Worm (Caenorhabditis elegans): Measurements from ENCODE around the gene pdf-2.

Gene pdf-2

DNA sequence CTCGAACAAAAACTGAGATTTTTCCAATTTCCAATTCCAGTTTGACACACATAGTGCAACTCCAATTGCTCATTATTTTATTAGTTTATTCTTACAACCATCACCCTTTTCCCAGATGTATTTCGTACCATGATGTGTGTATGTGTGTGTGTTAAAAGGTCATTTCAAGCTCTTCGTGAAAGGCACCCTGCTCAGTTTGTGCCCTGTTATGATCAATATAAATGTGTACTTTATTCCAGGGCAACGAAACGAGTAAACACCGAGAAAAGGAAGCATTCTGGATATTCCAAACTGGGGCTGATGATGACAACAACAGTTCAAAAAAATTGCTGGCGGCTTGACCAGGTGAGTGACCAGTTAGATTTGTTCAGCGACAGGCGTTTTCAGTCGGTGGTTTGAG lies 47.6 kb downstream of the pdf-2 start, which contains the start of gene peb-1:
peb-1 (plus strand) TSS at position 301 of the 400 bp plus-strand sequence.
- no peak for TF ChIP-seq snpc-4 (tag; optimal IDR thresholded peaks at IDR 0.05)
- no peak for TF ChIP-seq ceh-8 (GFP tag; optimal IDR thresholded peaks at IDR 0.05)
- TF ChIP-seq pag-3 (tag; optimal IDR thresholded peaks at IDR 0.05; ENCODE audit: borderline replicate concordance, insufficient read depth) = no peak

DNA sequence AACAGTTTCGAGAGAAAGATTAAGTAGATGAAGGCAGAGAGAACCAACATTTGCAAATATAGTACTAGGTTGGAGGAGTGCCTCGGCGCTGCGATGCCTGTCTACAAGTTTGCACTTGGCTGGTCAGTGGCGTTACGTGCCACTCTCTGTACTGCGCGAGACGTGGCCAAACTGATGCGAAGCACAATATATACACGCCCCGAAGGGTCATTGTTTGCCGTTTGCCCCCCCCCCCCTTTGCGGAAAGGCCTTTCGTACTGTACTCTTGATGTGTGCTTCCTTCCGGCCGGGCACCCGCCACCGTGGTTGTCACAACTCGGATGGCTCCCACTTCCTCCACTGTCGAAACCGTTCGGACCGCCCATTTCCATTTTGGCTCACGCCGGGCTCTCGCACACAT lies 49.0 kb downstream of the pdf-2 start:
- TF ChIP-seq nhr-71 (tag; optimal IDR thresholded peaks at IDR 0.05) (no peak), lin-39 (tag; optimal IDR thresholded peaks at IDR 0.05) (no peak), efl-1 (optimal IDR thresholded peaks at IDR 0.05) (no peak), efl-1 (GFP tag; optimal IDR thresholded peaks at IDR 0.05 in 1 of 2) (no peak), unc-62 (GFP tag; optimal IDR thresholded peaks at IDR 0.05) (no peak), xbp-1 (tag; optimal IDR thresholded peaks at IDR 0.05) (no peak), pqm-1 (tag; optimal IDR thresholded peaks at IDR 0.05) (no peak), ceh-90 (tag; optimal IDR thresholded peaks at IDR 0.05) (no peak)

DNA sequence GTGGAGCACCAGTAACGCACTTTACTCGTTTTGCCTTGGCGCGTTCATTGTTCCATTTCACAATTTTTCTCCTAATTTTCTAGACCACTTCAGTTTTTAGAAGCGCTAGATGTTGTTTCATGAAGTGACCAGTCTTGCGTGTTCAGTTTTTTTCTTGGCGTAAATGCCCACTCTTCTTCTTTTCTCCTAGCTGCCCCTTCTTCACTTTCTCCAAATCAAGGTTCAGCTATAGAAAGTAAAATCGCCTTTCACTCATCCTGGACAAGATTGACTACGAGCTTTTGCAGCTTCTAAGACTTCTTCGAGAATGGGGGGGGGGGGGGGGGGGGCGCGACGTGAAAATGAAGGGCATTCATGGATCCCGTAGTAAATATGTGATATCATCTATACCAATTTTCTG lies 49.5 kb downstream of the pdf-2 start:
- TF ChIP-seq nhr-84 (tag; optimal IDR thresholded peaks at IDR 0.05) (no peak), blmp-1 (tag; optimal IDR thresholded peaks at IDR 0.05) (peak; percentile 94)

Measured in whole organism, L1 larva.